Worm (Caenorhabditis elegans): ENCODE results near the gene fbxb-11.

Gene fbxb-11

ce11 chrII:1694530-1694929 lies 29.9 kb upstream of the fbxb-11 start, which contains the start of gene fbxc-26:
fbxc-26 (minus strand) TSS chrII:1694630.
- no peak for TF ChIP-seq rnt-1 (tag; optimal IDR thresholded peaks at IDR 0.05)
- TF ChIP-seq C04F5.9 (tag; optimal IDR thresholded peaks at IDR 0.05) = no peak
- TF ChIP-seq ceh-88 (GFP tag; IDR thresholded peaks at IDR 0.05) = no peak
- no peak for TF ChIP-seq unc-98 (GFP tag; IDR thresholded peaks at IDR 0.05)
- TF ChIP-seq hlh-17 (GFP tag; optimal IDR thresholded peaks at IDR 0.05; ENCODE audit: borderline replicate concordance) = no peak
- TF ChIP-seq lin-15B (tag; optimal IDR thresholded peaks at IDR 0.05) = no peak
- no peak for TF ChIP-seq pqm-1 (tag; optimal IDR thresholded peaks at IDR 0.05)
- no peak for TF ChIP-seq elt-3 (tag; optimal IDR thresholded peaks at IDR 0.05)
- TF ChIP-seq ets-5 (GFP tag; IDR thresholded peaks at IDR 0.05) = no peak
- no peak for TF ChIP-seq aha-1 (tag; optimal IDR thresholded peaks at IDR 0.05)
- TF ChIP-seq mef-2 (tag; optimal IDR thresholded peaks at IDR 0.05) = no peak
- TF ChIP-seq xbp-1 (tag; optimal IDR thresholded peaks at IDR 0.05) = no peak
- TF ChIP-seq blmp-1 (tag; optimal IDR thresholded peaks at IDR 0.05) = no peak
- no peak for TF ChIP-seq nhr-85 (tag)
- TF ChIP-seq fkh-8 (tag; optimal IDR thresholded peaks at IDR 0.05) = no peak
- TF ChIP-seq skn-1 (tag; optimal IDR thresholded peaks at IDR 0.05) = no peak
- no peak for TF ChIP-seq ceh-82 (tag; optimal IDR thresholded peaks at IDR 0.05)
- TF ChIP-seq sox-4 (tag; optimal IDR thresholded peaks at IDR 0.05) = no peak
- TF ChIP-seq dsc-1 (tag; optimal IDR thresholded peaks at IDR 0.05) = no peak
- TF ChIP-seq nhr-12 (tag; optimal IDR thresholded peaks at IDR 0.05) = no peak

DNA sequence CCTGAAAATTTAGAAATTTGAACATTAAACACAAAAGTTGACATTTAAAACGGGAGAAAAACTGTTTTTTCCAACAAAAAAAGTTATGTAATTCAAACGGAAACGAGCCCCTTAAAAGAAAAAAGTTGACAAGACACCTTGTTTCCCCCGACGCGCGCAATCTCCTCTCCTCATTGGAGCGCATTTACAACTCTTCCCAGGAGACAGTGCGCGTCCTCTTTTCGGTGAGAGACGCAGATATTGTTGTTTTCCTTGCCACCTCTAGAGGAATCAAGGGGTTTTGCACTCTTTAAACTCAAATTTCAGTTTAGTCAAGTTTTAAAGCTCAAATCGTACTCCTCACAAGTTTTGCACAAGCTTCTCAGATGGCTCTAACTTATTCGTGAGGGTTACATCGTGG lies 28.6 kb upstream of the fbxb-11 start, which contains the start of gene F58E1.13:
Gene F58E1.13, minus strand, starts transcription at position 12 of the 400 bp plus-strand sequence.
- TF ChIP-seq egl-13 (tag; optimal IDR thresholded peaks at IDR 0.05) (no peak), efl-3 (GFP tag; optimal IDR thresholded peaks at IDR 0.05) (no peak), sup-37 (GFP tag; optimal IDR thresholded peaks at IDR 0.05) (no peak), Y116A8C.19 (tag; optimal IDR thresholded peaks at IDR 0.05; ENCODE audit: borderline replicate concordance) (no peak), fkh-4 (tag; optimal IDR thresholded peaks at IDR 0.05; ENCODE audit: borderline replicate concordance) (no peak), ceh-8 (GFP tag; optimal IDR thresholded peaks at IDR 0.05) (no peak), zag-1 (tag; optimal IDR thresholded peaks at IDR 0.05) (no peak), fkh-10 (GFP tag; optimal IDR thresholded peaks at IDR 0.05) (no peak), swsn-7 (tag; optimal IDR thresholded peaks at IDR 0.05) (no peak), C16A3.4 (tag; optimal IDR thresholded peaks at IDR 0.05) (no peak), ztf-11 (tag; optimal IDR thresholded peaks at IDR 0.05) (no peak), fos-1 (tag; optimal IDR thresholded peaks at IDR 0.05) (no peak), lin-14 (GFP tag; optimal IDR thresholded peaks at IDR 0.05) (no peak), lin-39 (tag; optimal IDR thresholded peaks at IDR 0.05) (no peak)

DNA sequence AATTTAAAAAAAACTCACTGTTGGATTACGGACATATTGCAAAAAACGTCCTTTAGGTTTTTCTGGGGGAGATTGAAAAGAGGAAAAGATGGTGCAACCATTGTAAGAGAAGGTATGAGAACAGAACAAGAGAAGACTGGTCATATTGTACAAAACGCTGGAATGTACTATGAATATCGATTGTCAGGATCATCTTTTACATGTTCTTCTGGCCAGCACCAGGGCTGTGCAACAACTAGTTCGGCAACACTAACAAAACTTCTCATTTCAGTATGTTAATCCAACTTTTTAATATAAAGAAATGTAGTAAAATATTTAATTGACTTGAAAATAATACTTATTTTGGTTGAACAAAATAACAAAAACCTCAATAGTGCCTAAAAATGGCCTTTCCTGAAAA lies 21.1 kb upstream of the fbxb-11 start, which contains the start of gene fbxb-47:
Gene fbxb-47, minus strand, starts transcription at position 101 of the 400 bp plus-strand sequence.
- TF ChIP-seq mab-9 (GFP tag; IDR thresholded peaks at IDR 0.05) = no peak
- no peak for TF ChIP-seq nhr-85 (tag)

DNA sequence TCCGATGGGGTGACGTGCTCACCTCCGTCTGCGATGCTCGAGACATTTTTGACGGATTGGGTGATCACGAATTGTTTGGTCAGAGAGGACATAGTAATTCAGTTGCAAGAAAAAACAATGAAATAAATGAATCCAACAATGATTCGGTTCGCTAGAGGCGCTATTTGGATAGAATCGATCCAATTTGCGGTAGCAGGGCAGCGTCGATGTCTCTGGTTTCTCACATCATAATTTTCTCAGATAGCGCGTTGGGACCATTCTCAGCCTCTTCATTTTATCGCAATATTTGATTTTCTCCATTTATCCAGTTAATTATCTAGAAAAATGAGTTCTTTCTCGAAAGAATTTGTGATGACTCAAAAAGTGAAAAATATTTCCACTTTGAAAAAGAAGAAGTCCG lies 18.0 kb upstream of the fbxb-11 start, which contains the start of gene sdz-18:
Gene sdz-18, minus strand, starts transcription at position 101 of the 400 bp plus-strand sequence.
- TF ChIP-seq lin-39 (tag; optimal IDR thresholded peaks at IDR 0.05) = no peak
- TF ChIP-seq efl-3 (GFP tag; optimal IDR thresholded peaks at IDR 0.05) = no peak
- TF ChIP-seq mab-9 (GFP tag; IDR thresholded peaks at IDR 0.05) = no peak
- TF ChIP-seq fos-1 (tag; optimal IDR thresholded peaks at IDR 0.05) = no peak

DNA sequence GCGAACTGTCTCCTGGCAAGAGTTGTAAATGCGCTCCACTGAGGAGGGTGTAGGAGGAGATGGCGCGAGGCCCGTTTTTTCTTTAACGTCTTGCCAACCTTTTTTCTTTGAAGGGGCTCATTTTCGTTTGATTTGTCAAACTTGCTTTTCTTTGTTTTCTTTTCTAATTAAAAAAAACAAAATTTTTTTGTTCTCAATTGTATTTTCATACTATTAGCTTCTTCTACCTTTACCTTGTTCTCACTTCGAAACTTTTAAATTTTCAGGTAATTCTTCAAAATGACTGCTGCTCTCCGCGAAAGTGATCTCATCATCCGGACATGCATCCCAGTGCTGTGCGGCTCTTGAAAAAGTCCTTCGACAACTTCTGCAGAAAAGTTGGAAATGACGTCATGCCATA lies 14.5 kb upstream of the fbxb-11 start, which contains the start of gene fbxa-184:
Gene fbxa-184, plus strand, starts transcription at position 301 of the 400 bp plus-strand sequence.
- TF ChIP-seq Y116A8C.19 (tag; optimal IDR thresholded peaks at IDR 0.05; ENCODE audit: borderline replicate concordance) (no peak), F16B12.6 (tag; optimal IDR thresholded peaks at IDR 0.05) (no peak), hpl-2 (GFP tag; optimal IDR thresholded peaks at IDR 0.05) (no peak), nhr-84 (tag; optimal IDR thresholded peaks at IDR 0.05) (no peak), aha-1 (tag; optimal IDR thresholded peaks at IDR 0.05) (no peak), unc-86 (tag; optimal IDR thresholded peaks at IDR 0.05) (no peak), sptf-1 (tag; optimal IDR thresholded peaks at IDR 0.05) (no peak), mdl-1 (tag; optimal IDR thresholded peaks at IDR 0.05) (no peak), sup-37 (GFP tag; optimal IDR thresholded peaks at IDR 0.05) (no peak), ceh-8 (GFP tag; optimal IDR thresholded peaks at IDR 0.05) (no peak)
